Worm (Caenorhabditis elegans) whole organism, early embryonic: ENCODE results near the gene F43C11.8.

ENCODE experiments used
- aly-1 ChIP-seq: sonication (generic microtip); optimal IDR thresholded peaks from 2 replicates; lab custom pipeline; 2016; ENCODE audit warnings: missing genetic modification characterization, missing compliant biosample characterization
- ama-1 ChIP-seq: fragments of 150-350 bp; optimal IDR thresholded peaks from 2 replicates; lab custom pipeline; 2014
- ceh-36 ChIP-seq: sonication (generic microtip); optimal IDR thresholded peaks from 2 replicates; lab custom pipeline; 2016; ENCODE audit warnings: missing genetic modification characterization, inconsistent platforms, missing compliant biosample characterization
- scrt-1 ChIP-seq: fragments of 200-800 bp; sonication (Bioruptor generic); IDR thresholded peaks from 2 replicates; pipeline ENCODE4 v1.3.6; 2022; ENCODE audit warnings: missing genetic modification characterization, missing compliant biosample characterization

DNA sequence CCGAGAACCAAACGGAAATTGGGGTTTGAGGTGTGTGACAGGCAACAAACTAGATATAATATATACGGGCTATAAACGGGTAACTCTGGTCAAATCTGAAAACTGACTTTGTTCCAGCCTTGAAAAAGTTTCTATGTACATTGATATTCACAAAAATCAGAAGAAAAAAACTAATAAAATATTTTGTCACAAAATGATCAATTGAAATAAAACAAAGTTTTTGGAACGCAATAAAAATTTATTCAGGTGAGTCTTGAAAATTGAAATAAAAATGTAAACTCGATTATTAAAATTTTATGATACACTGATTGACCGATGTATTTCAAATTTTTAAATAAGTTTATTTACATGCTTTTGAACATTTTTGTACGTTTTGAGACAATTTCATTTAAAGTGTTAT lies 30.0 kb upstream of the F43C11.8 start, which contains the start of gene B0281.6:
- no peak for TF ChIP-seq ama-1 (lab: Kevin White, UChicago)
- TF ChIP-seq scrt-1 (GFP tag; lab: Robert Waterston, UW), result no peak
- no peak for TF ChIP-seq aly-1 (tag; lab: Kevin White, UChicago)
- TF ChIP-seq ceh-36 (tag; lab: Kevin White, UChicago), result no peak
